Worm (Caenorhabditis elegans): Measurements from ENCODE around the gene ire-1.

The ire-1 gene

DNA sequence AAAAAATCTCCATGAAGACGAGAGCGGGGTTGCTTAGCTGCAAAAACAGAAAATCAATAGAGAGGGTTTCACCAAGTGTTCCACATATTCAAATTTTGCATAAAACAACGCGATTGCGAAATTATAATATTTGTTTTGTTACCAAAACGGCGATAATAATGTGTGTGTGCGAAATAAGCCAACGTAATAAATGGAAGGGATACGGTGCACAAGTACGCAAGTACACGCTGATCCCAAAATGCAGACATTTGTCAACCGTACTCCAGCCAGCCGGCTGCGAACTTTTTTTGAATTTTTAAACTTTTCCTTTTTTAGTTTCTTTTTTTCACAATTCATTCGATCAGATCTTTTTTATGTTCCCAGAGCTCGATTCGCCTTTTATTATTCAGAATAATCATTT is at the start of gene ire-1:
Gene ire-1 (minus strand): TSS at position 44 of the 400 bp plus-strand sequence.
- TF ChIP-seq sea-2 (GFP tag; IDR thresholded peaks at IDR 0.05): no peak
- peak; percentile 30 to 73 for TF ChIP-seq let-607 (tag; optimal IDR thresholded peaks at IDR 0.05)
- no peak for TF ChIP-seq repo-1 (tag; optimal IDR thresholded peaks at IDR 0.05)
- peak; percentile 74 for TF ChIP-seq attf-5 (GFP tag; optimal IDR thresholded peaks at IDR 0.05)
- TF ChIP-seq unc-130 (GFP tag; optimal IDR thresholded peaks at IDR 0.05): no peak
- TF ChIP-seq K12H6.12 (tag; optimal IDR thresholded peaks at IDR 0.05): peak; percentile 33
- TF ChIP-seq cebp-1 (GFP tag; IDR thresholded peaks at IDR 0.05): peak; percentile 82
- peak; percentile 92 for TF ChIP-seq cebp-1 (tag; optimal IDR thresholded peaks at IDR 0.05)
- peak; percentile 25; the same call in 1 of the 2 replicates for TF ChIP-seq hmg-1.2 (GFP tag; IDR thresholded peaks at IDR 0.05)
- TF ChIP-seq dpl-1 (GFP tag; optimal IDR thresholded peaks at IDR 0.05): peak; percentile 3
- TF ChIP-seq rpc-1 (optimal IDR thresholded peaks at IDR 0.05): no peak
- TF ChIP-seq rpc-1 (tag; optimal IDR thresholded peaks at IDR 0.05): no peak
- TF ChIP-seq unc-62 (GFP tag; optimal IDR thresholded peaks at IDR 0.05): no peak
- peak; percentile 47; the same call in 1 of the 2 replicates for TF ChIP-seq Y95B8A.8 (GFP tag; IDR thresholded peaks at IDR 0.05)
- TF ChIP-seq snpc-4 (GFP tag; optimal IDR thresholded peaks at IDR 0.05): no peak
- TF ChIP-seq snpc-4 (tag; optimal IDR thresholded peaks at IDR 0.05): peak in 1 of 4 experiments; percentile 55
- no peak for TF ChIP-seq attf-6 (GFP tag; IDR thresholded peaks at IDR 0.05)
- TF ChIP-seq efl-1 (GFP tag; optimal IDR thresholded peaks at IDR 0.05): no peak
- TF ChIP-seq pha-4 (tag; optimal IDR thresholded peaks at IDR 0.05): peak; percentile 73
- peak; percentile 64 for TF ChIP-seq F23B12.7 (tag; optimal IDR thresholded peaks at IDR 0.05; ENCODE audit: insufficient read depth)
- TF ChIP-seq ceh-100 (GFP tag; IDR thresholded peaks at IDR 0.05): peak; percentile 41; the same call in 1 of the 2 replicates
- peak; percentile 30; the same call in 1 of the 2 replicates for TF ChIP-seq madf-6 (GFP tag; IDR thresholded peaks at IDR 0.05)
- peak; percentile 89 for TF ChIP-seq lsl-1 (GFP tag; optimal IDR thresholded peaks at IDR 0.05)
- TF ChIP-seq akir-1 (GFP tag; optimal IDR thresholded peaks at IDR 0.05): no peak
- TF ChIP-seq B0019.2 (GFP tag; conservative IDR thresholded peaks at IDR 0.05): peak; percentile 31; the same call in 1 of the 2 replicates
- TF ChIP-seq ZK185.1 (tag; optimal IDR thresholded peaks at IDR 0.05; ENCODE audit: poor library complexity, severe bottlenecking): peak; percentile 37
- peak; percentile 61 for TF ChIP-seq nhr-80 (tag; optimal IDR thresholded peaks at IDR 0.05)
- peak; percentile 59 for TF ChIP-seq dox-1 (GFP tag; IDR thresholded peaks at IDR 0.05)
- TF ChIP-seq F37B4.10 (GFP tag; IDR thresholded peaks at IDR 0.05): no peak
- TF ChIP-seq F55B11.4 (tag; optimal IDR thresholded peaks at IDR 0.05; ENCODE audit: borderline replicate concordance, insufficient read depth): no peak
- TF ChIP-seq F49E8.2 (tag; optimal IDR thresholded peaks at IDR 0.05; ENCODE audit: insufficient read depth): peak; percentile 63
- TF ChIP-seq F33H1.4 (GFP tag; IDR thresholded peaks at IDR 0.05): peak; percentile 45; the same call in 1 of the 2 replicates
- TF ChIP-seq ztf-18 (tag; optimal IDR thresholded peaks at IDR 0.05): peak; percentile 28
- TF ChIP-seq D2030.7 (GFP tag; IDR thresholded peaks at IDR 0.05): peak; percentile 12; the same call in 1 of the 2 replicates
- TF ChIP-seq snpc-3.4 (tag; optimal IDR thresholded peaks at IDR 0.05): peak; percentile 55

DNA sequence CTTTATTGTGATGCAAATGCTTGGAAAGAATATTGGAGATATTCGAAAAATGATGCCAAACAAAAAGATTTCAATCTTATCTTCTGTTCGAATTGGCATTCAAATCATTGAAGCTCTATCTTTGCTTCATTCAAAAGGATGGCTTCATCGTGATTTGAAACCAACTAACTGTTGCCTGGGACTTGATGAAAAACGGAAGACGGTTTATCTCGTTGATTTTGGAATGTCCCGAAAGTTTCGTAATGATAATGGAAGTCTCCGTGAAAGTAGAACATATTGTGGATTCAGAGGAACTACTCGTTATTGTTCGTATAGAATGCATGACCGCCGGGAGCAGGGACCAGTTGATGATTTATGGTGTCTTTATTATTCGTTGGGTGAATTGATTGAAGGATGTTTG is 49.4 kb upstream of the ire-1 start:
- no peak for TF ChIP-seq dox-1 (GFP tag; IDR thresholded peaks at IDR 0.05)
- no peak for TF ChIP-seq mes-4 (tag; optimal IDR thresholded peaks at IDR 0.05)
- TF ChIP-seq hlh-26 (GFP tag; conservative IDR thresholded peaks at IDR 0.05): no peak
- no peak for TF ChIP-seq hmg-1.2 (GFP tag; IDR thresholded peaks at IDR 0.05)
- TF ChIP-seq repo-1 (tag; optimal IDR thresholded peaks at IDR 0.05): no peak
- TF ChIP-seq lin-40 (tag; optimal IDR thresholded peaks at IDR 0.05): no peak
- no peak for TF ChIP-seq bed-2 (GFP tag; IDR thresholded peaks at IDR 0.05)
- no peak for TF ChIP-seq nfyb-1 (GFP tag; IDR thresholded peaks at IDR 0.05)
- no peak for TF ChIP-seq nfya-1 (tag; optimal IDR thresholded peaks at IDR 0.05; ENCODE audit: borderline replicate concordance, insufficient read depth)
- TF ChIP-seq ztf-22 (GFP tag; optimal IDR thresholded peaks at IDR 0.05): no peak
- no peak for TF ChIP-seq tbp1 (GFP tag; optimal IDR thresholded peaks at IDR 0.05)
- no peak for TF ChIP-seq let-526 (GFP tag; IDR thresholded peaks at IDR 0.05)

All from whole organism, young adult.